Fruit fly (Drosophila melanogaster) whole organism, wandering third instar larva: Measurements from ENCODE around the gene CG9747.
A peak's percentile ranks its signal among the peaks of the same experiment; 100 is the strongest.

Source experiments
- Abd-B ChIP-seq: fragments of >200 bp; optimal IDR thresholded peaks from 2 replicates; lab custom pipeline; 2017; ENCODE audit warnings: missing biosample characterization, missing genetic modification characterization
- CG9705 ChIP-seq: fragments of 200-800 bp; sonication (Bioruptor generic); optimal IDR thresholded peaks from 2 replicates; lab custom pipeline; 2018; ENCODE audit warnings: missing biosample characterization, mild to moderate bottlenecking, missing genetic modification characterization
- CrebA ChIP-seq: fragments of 200-800 bp; sonication (Bioruptor generic); optimal IDR thresholded peaks from 2 replicates; lab custom pipeline; 2016; ENCODE audit warnings: missing biosample characterization, mild to moderate bottlenecking, missing genetic modification characterization, borderline replicate concordance
- Dif ChIP-seq: fragments of 200-275, 200-300 bp; sonication (Bioruptor generic); optimal IDR thresholded peaks from 2 replicates; lab custom pipeline; 2018; ENCODE audit warnings: missing biosample characterization, missing genetic modification characterization; ENCODE audit not compliant: partially characterized antibody
- GATAd ChIP-seq: sonication (Bioruptor generic); optimal IDR thresholded peaks from 2 replicates; lab custom pipeline; 2016; ENCODE audit warnings: missing biosample characterization, missing genetic modification characterization
- HLH106 ChIP-seq: fragments of 200-800 bp; optimal IDR thresholded peaks from 3 replicates; lab custom pipeline; 2019; ENCODE audit warnings: missing biosample characterization, mild to moderate bottlenecking, missing genetic modification characterization, moderate library complexity
- Hr78 ChIP-seq: fragments of >200 bp; optimal IDR thresholded peaks from 2 replicates; lab custom pipeline; 2017; ENCODE audit warnings: missing biosample characterization, missing genetic modification characterization
- Hr83 ChIP-seq: fragments of 200-300 bp; sonication (Bioruptor generic); optimal IDR thresholded peaks from 2 replicates; lab custom pipeline; 2016; ENCODE audit warnings: missing biosample characterization, mild to moderate bottlenecking, missing genetic modification characterization, moderate library complexity; ENCODE audit not compliant: poor library complexity, severe bottlenecking
- Jra ChIP-seq: sonication (Bioruptor generic); optimal IDR thresholded peaks from 2 replicates; lab custom pipeline; 2016; ENCODE audit warnings: missing biosample characterization, missing genetic modification characterization
- Mio ChIP-seq: sonication (Bioruptor generic); optimal IDR thresholded peaks from 2 replicates; lab custom pipeline; 2016; ENCODE audit warnings: missing biosample characterization, missing genetic modification characterization
- Myc ChIP-seq: fragments of >200 bp; optimal IDR thresholded peaks from 2 replicates; lab custom pipeline; 2017
- N ChIP-seq: fragments of >200 bp; optimal IDR thresholded peaks from 2 replicates; lab custom pipeline; 2018; ENCODE audit warnings: missing biosample characterization, missing external identifiers, missing genetic modification characterization
- OdsH ChIP-seq: fragments of 200-800 bp; sonication (Bioruptor generic); optimal IDR thresholded peaks from 2 replicates; lab custom pipeline; 2016; ENCODE audit warnings: missing biosample characterization, mild to moderate bottlenecking, missing genetic modification characterization
- Rel ChIP-seq, 2 experiments: fragments of 200-800 bp; sonication (Bioruptor generic) in 1 of 2; optimal IDR thresholded peaks; 2 replicates in 1 of 2; 3 replicates in 1 of 2; lab custom pipeline; 2016 to 2019; ENCODE audit warnings: mild to moderate bottlenecking in 2 of 2, missing biosample characterization in 2 of 2, missing genetic modification characterization in 2 of 2, moderate library complexity in 1 of 2
- Sp1 ChIP-seq: fragments of 200-800 bp; sonication (Bioruptor generic); optimal IDR thresholded peaks from 3 replicates; lab custom pipeline; 2019; ENCODE audit warnings: missing biosample characterization, mild to moderate bottlenecking, missing genetic modification characterization, moderate library complexity
- Vsx2 ChIP-seq: fragments of 200-300, 225-300 bp; sonication (Bioruptor generic); optimal IDR thresholded peaks from 2 replicates; lab custom pipeline; 2018; ENCODE audit warnings: missing biosample characterization, missing genetic modification characterization; ENCODE audit not compliant: partially characterized antibody
- br ChIP-seq: fragments of 200-800 bp; sonication (Bioruptor generic); optimal IDR thresholded peaks from 2 replicates; lab custom pipeline; 2016; ENCODE audit warnings: missing biosample characterization, missing genetic modification characterization
- brk ChIP-seq: fragments of 200-800 bp; sonication (Bioruptor generic); optimal IDR thresholded peaks from 2 replicates; lab custom pipeline; 2016; ENCODE audit warnings: missing biosample characterization, mild to moderate bottlenecking, missing genetic modification characterization
- dl ChIP-seq, 2 experiments: fragments of 175-275, 200-275 bp in 1 of 2; fragments of 200-275 bp in 1 of 2; sonication (Bioruptor generic); optimal IDR thresholded peaks; lab custom pipeline; 2018; ENCODE audit warnings: mild to moderate bottlenecking in 2 of 2, missing biosample characterization in 2 of 2, missing genetic modification characterization in 2 of 2, moderate library complexity in 2 of 2; ENCODE audit not compliant: partially characterized antibody in 2 of 2, insufficient read depth in 1 of 2
- dmrt93B ChIP-seq: fragments of 200-800 bp; sonication (Bioruptor generic); optimal IDR thresholded peaks from 2 replicates; lab custom pipeline; 2018; ENCODE audit warnings: missing biosample characterization, mild to moderate bottlenecking, missing genetic modification characterization
- dsf ChIP-seq: sonication (Bioruptor generic); optimal IDR thresholded peaks from 2 replicates; lab custom pipeline; 2016; ENCODE audit warnings: missing biosample characterization, missing genetic modification characterization, borderline replicate concordance
- ey ChIP-seq: fragments of 200-800 bp; sonication (Bioruptor generic); optimal IDR thresholded peaks from 2 replicates; lab custom pipeline; 2016; ENCODE audit warnings: missing biosample characterization, missing genetic modification characterization
- foxo ChIP-seq, 2 experiments: fragments of 200-800 bp; sonication (Bioruptor generic); optimal IDR thresholded peaks; 2 replicates in 1 of 2; 3 replicates in 1 of 2; lab custom pipeline; 2016 to 2017; ENCODE audit warnings: missing biosample characterization in 2 of 2, missing genetic modification characterization in 2 of 2
- fru ChIP-seq: fragments of 200-800 bp; sonication (Bioruptor generic); optimal IDR thresholded peaks from 3 replicates; lab custom pipeline; 2016; ENCODE audit warnings: missing biosample characterization, mild to moderate bottlenecking, missing genetic modification characterization
- h ChIP-seq: fragments of 200-800 bp; sonication (Bioruptor generic); optimal IDR thresholded peaks from 3 replicates; lab custom pipeline; 2016; ENCODE audit warnings: missing biosample characterization, mild to moderate bottlenecking, missing genetic modification characterization
- jim ChIP-seq: fragments of 175-275, 200-325 bp; sonication (Bioruptor generic); optimal IDR thresholded peaks from 2 replicates; lab custom pipeline; 2016; ENCODE audit warnings: missing biosample characterization, mild to moderate bottlenecking, missing genetic modification characterization
- pan ChIP-seq: fragments of >200 bp; optimal IDR thresholded peaks from 2 replicates; lab custom pipeline; 2017
- psq ChIP-seq: fragments of 200-800 bp; sonication (Bioruptor generic); optimal IDR thresholded peaks from 3 replicates; lab custom pipeline; 2017; ENCODE audit warnings: missing biosample characterization, mild to moderate bottlenecking, missing genetic modification characterization, moderate library complexity
- rgr ChIP-seq: fragments of 200-800 bp; sonication (Bioruptor generic); optimal IDR thresholded peaks from 3 replicates; lab custom pipeline; 2016; ENCODE audit warnings: missing biosample characterization, mild to moderate bottlenecking, missing genetic modification characterization
- sage ChIP-seq: fragments of 200-800 bp; sonication (Bioruptor generic); optimal IDR thresholded peaks from 2 replicates; lab custom pipeline; 2016; ENCODE audit warnings: missing biosample characterization, mild to moderate bottlenecking, missing genetic modification characterization
- tai ChIP-seq: sonication (Bioruptor generic); optimal IDR thresholded peaks from 2 replicates; lab custom pipeline; 2016; ENCODE audit warnings: missing biosample characterization, missing genetic modification characterization
- usp ChIP-seq: fragments of >200 bp; optimal IDR thresholded peaks from 2 replicates; lab custom pipeline; 2017; ENCODE audit warnings: missing biosample characterization, missing genetic modification characterization
- woc ChIP-seq: sonication (Bioruptor generic); optimal IDR thresholded peaks from 2 replicates; lab custom pipeline; 2016; ENCODE audit warnings: missing biosample characterization, mild to moderate bottlenecking, missing genetic modification characterization

CG9747 gene

dm6 chr3R:30160312-30160942 is 30.6 kb downstream of the CG9747 start, which contains the start of gene CG11498 (continued):
- no peak for TF ChIP-seq rgr (GFP tag; lab: Kevin White, UChicago)

DNA sequence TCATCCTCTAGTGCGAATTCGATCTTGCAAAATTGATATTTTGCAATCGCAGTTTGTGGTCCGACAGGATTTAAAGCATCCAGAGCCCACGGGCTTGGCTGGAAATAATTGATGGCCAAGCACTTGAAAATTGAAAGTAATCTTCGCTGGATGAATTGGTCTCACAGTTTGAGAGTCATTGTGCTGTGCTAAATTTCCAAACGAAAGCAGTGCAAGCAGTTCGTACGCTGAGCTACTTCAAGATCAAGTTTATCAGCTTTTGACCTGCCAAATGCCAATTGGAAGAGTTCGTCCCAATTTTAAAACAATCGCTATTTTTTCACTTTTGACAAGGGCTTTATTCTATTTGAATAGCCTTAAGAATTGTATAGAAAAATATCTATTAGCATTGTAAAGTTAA is 37.2 kb downstream of the CG9747 start:
- TF ChIP-seq Myc (lab: Kevin White, UChicago) (peak; percentile 34), sage (no peak)

- TF ChIP-seq foxo (GFP tag; optimal IDR thresholded peaks at IDR 0.05; lab: Kevin White, UChicago) (peak in 1 of 2 experiments; percentile 1), h (GFP tag; lab: Kevin White, UChicago) (peak; percentile 57), HLH106 (tag; lab: Kevin White, UChicago) (peak; percentile 39), sage (no peak), psq (GFP tag; lab: Kevin White, UChicago) (no peak), Rel (GFP tag; optimal IDR thresholded peaks at IDR 0.05; lab: Kevin White, UChicago) (no peak), Rel (tag; optimal IDR thresholded peaks at IDR 0.05; lab: Kevin White, UChicago) (peak; percentile 11), Vsx2 (GFP tag; lab: Kevin White, UChicago) (no peak), Dif (no peak), Mio (GFP tag; lab: Kevin White, UChicago) (no peak), N (GFP tag; lab: Kevin White, UChicago) (no peak), dmrt93B (GFP tag; lab: Kevin White, UChicago) (no peak), br (GFP tag; lab: Kevin White, UChicago) (no peak), Jra (GFP tag; lab: Kevin White, UChicago) (no peak), dl (GFP tag; optimal IDR thresholded peaks at IDR 0.05; lab: Kevin White, UChicago; ENCODE audit: insufficient read depth in 1 of 2, partially characterized antibody in 2 of 2) (no peak), Abd-B (GFP tag; lab: Kevin White, UChicago) (no peak), tai (GFP tag; lab: Kevin White, UChicago) (no peak), woc (GFP tag; lab: Kevin White, UChicago) (no peak), CG9705 (GFP tag; lab: Kevin White, UChicago) (no peak), rgr (GFP tag; lab: Kevin White, UChicago) (peak; percentile 30), CrebA (GFP tag; lab: Kevin White, UChicago) (no peak), GATAd (no peak), OdsH (GFP tag; lab: Kevin White, UChicago) (no peak), jim (GFP tag; lab: Kevin White, UChicago) (no peak), ey (GFP tag; lab: Kevin White, UChicago) (peak; percentile 26), Myc (lab: Kevin White, UChicago) (no peak), pan (no peak), Hr83 (no peak), Hr78 (GFP tag; lab: Kevin White, UChicago) (no peak)
These were observed 39.5 kb downstream of the CG9747 start, which contains the start of gene CG15529 for dm6 chr3R:30151300-30152109. Gene CG15529, plus strand, starts transcription at chr3R:30152059.

dm6 chr3R:30150602-30151001 is 40.5 kb downstream of the CG9747 start:
- no peak for TF ChIP-seq Rel (GFP tag; optimal IDR thresholded peaks at IDR 0.05; lab: Kevin White, UChicago)
- no peak for TF ChIP-seq Rel (tag; optimal IDR thresholded peaks at IDR 0.05; lab: Kevin White, UChicago)
- TF ChIP-seq Myc (lab: Kevin White, UChicago), result peak; percentile 8

DNA sequence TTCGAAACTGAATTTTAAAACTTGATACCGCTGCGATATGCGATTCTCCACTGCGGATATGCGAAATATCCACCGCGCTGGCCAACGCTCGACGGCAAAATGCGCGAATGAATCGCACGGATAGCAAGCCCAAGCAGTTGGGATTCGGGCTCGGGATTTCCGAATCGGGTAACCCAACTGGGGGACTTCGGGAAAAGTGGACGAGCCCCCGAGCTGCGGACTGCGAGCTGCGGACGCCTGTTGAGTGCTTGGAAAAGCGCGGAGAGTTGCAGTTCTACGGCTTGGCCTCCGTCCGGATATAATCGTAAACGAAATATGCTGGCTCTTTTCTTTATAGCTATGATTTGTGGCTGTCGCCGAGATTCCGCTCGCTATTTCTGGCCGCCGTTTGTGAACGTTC is 41.5 kb downstream of the CG9747 start, which contains the start of gene AdoR:
Gene AdoR (minus strand): TSS at position 101 of the 400 bp plus-strand sequence.
- no peak for TF ChIP-seq Rel (GFP tag; optimal IDR thresholded peaks at IDR 0.05; lab: Kevin White, UChicago)
- no peak for TF ChIP-seq Rel (tag; optimal IDR thresholded peaks at IDR 0.05; lab: Kevin White, UChicago)
- no peak for TF ChIP-seq jim (GFP tag; lab: Kevin White, UChicago)
- no peak for TF ChIP-seq GATAd
- no peak for TF ChIP-seq dsf (GFP tag; lab: Kevin White, UChicago)
- TF ChIP-seq fru (GFP tag; lab: Kevin White, UChicago), result no peak
- no peak for TF ChIP-seq Mio (GFP tag; lab: Kevin White, UChicago)
- TF ChIP-seq woc (GFP tag; lab: Kevin White, UChicago), result no peak
- no peak for TF ChIP-seq CrebA (GFP tag; lab: Kevin White, UChicago)
- no peak for TF ChIP-seq Vsx2 (GFP tag; lab: Kevin White, UChicago)
- TF ChIP-seq usp (GFP tag; lab: Kevin White, UChicago), result no peak
- no peak for TF ChIP-seq N (GFP tag; lab: Kevin White, UChicago)
- TF ChIP-seq br (GFP tag; lab: Kevin White, UChicago), result no peak
- TF ChIP-seq dl (GFP tag; optimal IDR thresholded peaks at IDR 0.05; lab: Kevin White, UChicago; ENCODE audit: insufficient read depth in 1 of 2, partially characterized antibody in 2 of 2), result no peak
- no peak for TF ChIP-seq Dif
- no peak for TF ChIP-seq Sp1 (GFP tag; lab: Kevin White, UChicago)
- TF ChIP-seq sage, result no peak
- no peak for TF ChIP-seq brk (GFP tag; lab: Kevin White, UChicago)
- TF ChIP-seq foxo (GFP tag; optimal IDR thresholded peaks at IDR 0.05; lab: Kevin White, UChicago), result no peak
- TF ChIP-seq pan, result no peak
